Worm (Caenorhabditis elegans) whole organism, L3 larva: ENCODE results near the gene clec-215.

Experiments
- R02D3.7 ChIP-seq: fragments of 150-350 bp; optimal IDR thresholded peaks from 2 replicates; lab custom pipeline; 2014; ENCODE audit warnings: missing biosample characterization, missing genetic modification characterization
- ZK546.5 ChIP-seq: sonication (generic microtip); optimal IDR thresholded peaks from 2 replicates; lab custom pipeline; 2017; ENCODE audit warnings: missing biosample characterization, missing genetic modification characterization
- aly-2 ChIP-seq: fragments of 150-350 bp; optimal IDR thresholded peaks from 2 replicates; lab custom pipeline; 2014; ENCODE audit warnings: missing biosample characterization, missing genetic modification characterization
- ama-1 ChIP-seq: fragments of 150-350 bp; optimal IDR thresholded peaks from 2 replicates; lab custom pipeline; 2018
- ceh-16 ChIP-seq: sonication (generic microtip); optimal IDR thresholded peaks from 2 replicates; lab custom pipeline; 2017; ENCODE audit warnings: missing biosample characterization, missing genetic modification characterization
- ceh-28 ChIP-seq: fragments of 150-350 bp; optimal IDR thresholded peaks from 2 replicates; lab custom pipeline; 2014; ENCODE audit warnings: missing biosample characterization, missing genetic modification reagents, missing genetic modification characterization
- ceh-82 ChIP-seq: fragments of 150-350 bp; optimal IDR thresholded peaks from 2 replicates; lab custom pipeline; 2014; ENCODE audit warnings: missing biosample characterization, missing genetic modification characterization
- ceh-9 ChIP-seq: sonication (generic microtip); optimal IDR thresholded peaks from 2 replicates; lab custom pipeline; 2018; ENCODE audit warnings: missing biosample characterization, missing genetic modification characterization
- egl-27 ChIP-seq: sonication (generic microtip); optimal IDR thresholded peaks from 4 replicates; lab custom pipeline; 2017; ENCODE audit warnings: missing biosample characterization, missing genetic modification reagents, missing genetic modification characterization
- elt-1 ChIP-seq: fragments of 150-350 bp; optimal IDR thresholded peaks from 2 replicates; lab custom pipeline; 2014; ENCODE audit warnings: missing biosample characterization, missing genetic modification characterization
- elt-2 ChIP-seq: sonication (generic microtip); optimal IDR thresholded peaks from 2 replicates; lab custom pipeline; 2016; ENCODE audit warnings: missing genetic modification reagents, mild to moderate bottlenecking, missing genetic modification characterization, missing compliant biosample characterization
- elt-3 ChIP-seq, 3 experiments: fragments of 150-350 bp in 1 of 3; sonication (generic microtip) in 2 of 3; optimal IDR thresholded peaks; 2 replicates in 2 of 3; 4 replicates in 1 of 3; lab custom pipeline; 2014 to 2017; ENCODE audit warnings: missing biosample characterization in 3 of 3, missing genetic modification characterization in 3 of 3
- eor-1 ChIP-seq, 2 experiments: fragments of 150-350 bp; optimal IDR thresholded peaks; 2 replicates each; lab custom pipeline; 2014 to 2018; ENCODE audit warnings: missing biosample characterization in 2 of 2, missing genetic modification characterization in 2 of 2
- fkh-10 ChIP-seq: sonication (generic microtip); optimal IDR thresholded peaks from 2 replicates; lab custom pipeline; 2017; ENCODE audit warnings: missing biosample characterization, missing genetic modification reagents, missing genetic modification characterization
- fos-1 ChIP-seq: fragments of 150-350 bp; optimal IDR thresholded peaks from 2 replicates; lab custom pipeline; 2014; ENCODE audit warnings: missing biosample characterization, missing genetic modification characterization
- jun-1 ChIP-seq: fragments of 150-350 bp; optimal IDR thresholded peaks from 2 replicates; lab custom pipeline; 2014; ENCODE audit warnings: missing biosample characterization, missing genetic modification reagents, missing genetic modification characterization
- lin-15B ChIP-seq: fragments of 150-350 bp; optimal IDR thresholded peaks from 2 replicates; lab custom pipeline; 2014; ENCODE audit warnings: missing biosample characterization, missing genetic modification characterization
- lin-39 ChIP-seq: fragments of 150-350 bp; optimal IDR thresholded peaks from 2 replicates; lab custom pipeline; 2018; ENCODE audit warnings: missing biosample characterization, missing genetic modification reagents, missing genetic modification characterization
- lsy-12 ChIP-seq: sonication (generic microtip); optimal IDR thresholded peaks from 2 replicates; lab custom pipeline; 2016; ENCODE audit warnings: mild to moderate bottlenecking, missing genetic modification characterization, missing compliant biosample characterization
- mml-1 ChIP-seq: fragments of 150-350 bp; sonication (generic microtip); optimal IDR thresholded peaks from 3 replicates; lab custom pipeline; 2014; ENCODE audit warnings: missing biosample characterization, missing genetic modification characterization
- nfya-1 ChIP-seq: sonication (generic microtip); optimal IDR thresholded peaks from 2 replicates; lab custom pipeline; 2017; ENCODE audit warnings: missing genetic modification characterization, mild to moderate bottlenecking, missing compliant biosample characterization, antibody characterized with exemption, moderate library complexity; ENCODE audit not compliant: insufficient read depth
- nhr-11 ChIP-seq: fragments of 150-350 bp; optimal IDR thresholded peaks from 2 replicates; lab custom pipeline; 2014; ENCODE audit warnings: missing biosample characterization, missing genetic modification characterization
- nhr-12 ChIP-seq: fragments of 150-350 bp; optimal IDR thresholded peaks from 2 replicates; lab custom pipeline; 2014; ENCODE audit warnings: missing biosample characterization, missing genetic modification characterization
- nhr-25 ChIP-seq: sonication (generic microtip); optimal IDR thresholded peaks from 2 replicates; lab custom pipeline; 2017; ENCODE audit warnings: missing biosample characterization, missing genetic modification characterization
- nhr-28 ChIP-seq: fragments of 150-350 bp; optimal IDR thresholded peaks from 2 replicates; lab custom pipeline; 2014; ENCODE audit warnings: missing biosample characterization, missing genetic modification characterization
- nhr-43 ChIP-seq: sonication (generic microtip); optimal IDR thresholded peaks from 2 replicates; lab custom pipeline; 2016; ENCODE audit warnings: mild to moderate bottlenecking, missing genetic modification characterization, missing compliant biosample characterization; ENCODE audit not compliant: poor library complexity, severe bottlenecking
- nhr-67 ChIP-seq: fragments of 150-350 bp; optimal IDR thresholded peaks from 2 replicates; lab custom pipeline; 2014; ENCODE audit warnings: missing biosample characterization, missing genetic modification characterization
- nhr-77 ChIP-seq: fragments of 150-350 bp; optimal IDR thresholded peaks from 2 replicates; lab custom pipeline; 2014; ENCODE audit warnings: missing biosample characterization, missing genetic modification characterization
- pha-4 ChIP-seq: fragments of 150-350 bp; optimal IDR thresholded peaks from 2 replicates; lab custom pipeline; 2014; ENCODE audit warnings: missing biosample characterization, missing genetic modification reagents, missing genetic modification characterization
- pqm-1 ChIP-seq: fragments of 150-350 bp; optimal IDR thresholded peaks from 2 replicates; lab custom pipeline; 2017; ENCODE audit warnings: missing biosample characterization, missing genetic modification characterization, inconsistent platforms
- sea-2 ChIP-seq: fragments of 150-350 bp; sonication (generic microtip); optimal IDR thresholded peaks from 4 replicates; lab custom pipeline; 2014; ENCODE audit warnings: missing biosample characterization, missing genetic modification reagents, missing genetic modification characterization
- tbx-2 ChIP-seq: sonication (generic microtip); optimal IDR thresholded peaks from 2 replicates; lab custom pipeline; 2016; ENCODE audit warnings: mild to moderate bottlenecking, missing genetic modification characterization, missing compliant biosample characterization
- unc-39 ChIP-seq: sonication (generic microtip); optimal IDR thresholded peaks from 4 replicates; lab custom pipeline; 2017; ENCODE audit warnings: missing biosample characterization, missing genetic modification characterization
- ztf-4 ChIP-seq: fragments of 150-350 bp; optimal IDR thresholded peaks from 2 replicates; lab custom pipeline; 2014; ENCODE audit warnings: missing biosample characterization, missing genetic modification characterization

clec-215 gene

ce11 chrV:7624152-7624551 lies 12.0 kb downstream of the clec-215 start, which contains the start of gene C50E3.13:
Gene C50E3.13 (minus strand): TSS chrV:7624252.
- TF ChIP-seq unc-39 (tag; lab: Kevin White, UChicago) (no peak), nhr-25 (tag; lab: Kevin White, UChicago) (no peak)

ce11 chrV:7624652-7625051 lies 12.5 kb downstream of the clec-215 start, which contains the start of gene grsp-4:
Gene grsp-4 (plus strand): TSS chrV:7624952.
- TF ChIP-seq pha-4 (no peak), ceh-82 (no peak), aly-2 (tag; lab: Kevin White, UChicago) (no peak), nhr-43 (tag; lab: Kevin White, UChicago) (no peak), ceh-28 (tag; lab: Kevin White, UChicago) (no peak), jun-1 (tag; lab: Kevin White, UChicago) (no peak), elt-1 (tag; lab: Kevin White, UChicago) (no peak), ama-1 (no peak), R02D3.7 (no peak), elt-2 (tag; lab: Kevin White, UChicago) (no peak), nfya-1 (tag; lab: Kevin White, UChicago) (no peak), mml-1 (tag; lab: Kevin White, UChicago) (no peak), nhr-28 (tag; lab: Kevin White, UChicago) (no peak), nhr-11 (tag; lab: Kevin White, UChicago) (no peak), pqm-1 (no peak), lin-15B (tag; lab: Kevin White, UChicago) (no peak), lin-39 (tag; lab: Kevin White, UChicago) (no peak)

ce11 chrV:7626550-7626949 lies 14.4 kb downstream of the clec-215 start, which contains the start of gene F07C4.6:
Gene F07C4.6 (plus strand): TSS chrV:7626850.
- no peak for TF ChIP-seq pha-4
- no peak for TF ChIP-seq nhr-28 (tag; lab: Kevin White, UChicago)
- no peak for TF ChIP-seq ceh-9 (tag; lab: Kevin White, UChicago)
- no peak for TF ChIP-seq ama-1
- TF ChIP-seq sea-2 (GFP tag; lab: Kevin White, UChicago): no peak
- no peak for TF ChIP-seq elt-3 (tag; optimal IDR thresholded peaks at IDR 0.05; lab: Kevin White, UChicago)

ce11 chrV:7629504-7629903 lies 17.4 kb downstream of the clec-215 start, which contains the start of gene srd-30:
Gene srd-30 (plus strand): TSS chrV:7629804.
- TF ChIP-seq unc-39 (tag; lab: Kevin White, UChicago) (no peak), ceh-28 (tag; lab: Kevin White, UChicago) (no peak), ztf-4 (tag; lab: Kevin White, UChicago) (no peak), egl-27 (tag; lab: Kevin White, UChicago) (no peak), nhr-67 (no peak), fkh-10 (GFP tag; lab: Kevin White, UChicago) (no peak), lin-39 (tag; lab: Kevin White, UChicago) (no peak), nhr-25 (tag; lab: Kevin White, UChicago) (no peak), ceh-82 (no peak), nhr-12 (no peak), ama-1 (no peak), lsy-12 (tag; lab: Kevin White, UChicago) (no peak), ZK546.5 (tag; lab: Kevin White, UChicago) (no peak), tbx-2 (tag; lab: Kevin White, UChicago) (no peak), sea-2 (GFP tag; lab: Kevin White, UChicago) (no peak)

ce11 chrV:7631732-7632131 lies 19.6 kb downstream of the clec-215 start, which contains the start of gene srd-25:
Gene srd-25 (plus strand): TSS chrV:7632032.
- TF ChIP-seq sea-2 (GFP tag; lab: Kevin White, UChicago) (no peak), unc-39 (tag; lab: Kevin White, UChicago) (no peak), nhr-77 (tag; lab: Kevin White, UChicago) (no peak)
- TF ChIP-seq, all 47 proteins: peak for 0

- TF ChIP-seq egl-27 (tag; lab: Kevin White, UChicago) (no peak), pqm-1 (no peak), ceh-9 (tag; lab: Kevin White, UChicago) (no peak), ZK546.5 (tag; lab: Kevin White, UChicago) (no peak), nhr-12 (no peak), nfya-1 (tag; lab: Kevin White, UChicago) (no peak), ceh-16 (no peak), fos-1 (tag; lab: Kevin White, UChicago) (no peak), eor-1 (tag; optimal IDR thresholded peaks at IDR 0.05; lab: Kevin White, UChicago) (no peak)
These were observed 22.5 kb downstream of the clec-215 start, which contains the start of gene srd-31 for ce11 chrV:7634657-7635056. Gene srd-31 (minus strand): TSS chrV:7634757.
